Worm (Caenorhabditis elegans) whole organism, L4 larva: ENCODE data around the gene ril-1.

Experiments used
- F26F4.8 ChIP-seq: fragments of 200-800 bp; sonication (Bioruptor generic); conservative IDR thresholded peaks from 2 replicates; pipeline ENCODE4 v1.3.6; 2022; ENCODE audit warnings: missing genetic modification characterization, missing compliant biosample characterization
- F49E8.2 ChIP-seq: sonication (generic microtip); optimal IDR thresholded peaks from 2 replicates; lab custom pipeline; 2016; ENCODE audit warnings: missing compliant biosample characterization, mild to moderate bottlenecking, missing genetic modification characterization, borderline replicate concordance
- T20F7.1 ChIP-seq: fragments of 200-800 bp; sonication (Bioruptor generic); optimal IDR thresholded peaks from 2 replicates; lab custom pipeline; 2018; ENCODE audit warnings: mild to moderate bottlenecking, missing genetic modification characterization, missing compliant biosample characterization
- ZK546.5 ChIP-seq, 2 experiments: sonication (generic microtip); optimal IDR thresholded peaks; 2 replicates each; lab custom pipeline; 2017; ENCODE audit warnings: missing biosample characterization in 2 of 2, missing genetic modification characterization in 2 of 2
- aly-2 ChIP-seq: sonication (generic microtip); optimal IDR thresholded peaks from 2 replicates; lab custom pipeline; 2018; ENCODE audit warnings: missing biosample characterization, missing genetic modification characterization
- ceh-20 ChIP-seq: fragments of 200-800 bp; sonication (Bioruptor generic); IDR thresholded peaks from 2 replicates; pipeline ENCODE4 v1.3.6; 2022; ENCODE audit warnings: missing genetic modification reagents, missing genetic modification characterization, missing compliant biosample characterization
- ceh-28 ChIP-seq: fragments of 150-350 bp; optimal IDR thresholded peaks from 2 replicates; lab custom pipeline; 2014; ENCODE audit warnings: missing biosample characterization, missing genetic modification reagents, missing genetic modification characterization
- ceh-62 ChIP-seq: sonication (generic microtip); optimal IDR thresholded peaks from 2 replicates; lab custom pipeline; 2017; ENCODE audit warnings: missing biosample characterization, missing genetic modification characterization
- daf-16 ChIP-seq, 3 experiments: sonication (generic microtip); optimal IDR thresholded peaks; 2 replicates each; lab custom pipeline; 2016 to 2017; ENCODE audit warnings: missing genetic modification characterization in 3 of 3, missing genetic modification reagents in 3 of 3, mild to moderate bottlenecking in 2 of 3, missing compliant biosample characterization in 2 of 3, missing biosample characterization in 1 of 3, moderate library complexity in 1 of 3
- dmd-6 ChIP-seq: fragments of 200-800 bp; sonication (Bioruptor generic); IDR thresholded peaks from 2 replicates; pipeline ENCODE4 v1.3.6; 2022; ENCODE audit warnings: missing genetic modification reagents, missing genetic modification characterization, missing compliant biosample characterization
- dmd-9 ChIP-seq: fragments of 200-800 bp; sonication (Bioruptor generic); IDR thresholded peaks from 2 replicates; pipeline ENCODE4 v1.3.6; 2022; ENCODE audit warnings: missing genetic modification reagents, missing genetic modification characterization, missing compliant biosample characterization
- dve-1 ChIP-seq: sonication (generic microtip); optimal IDR thresholded peaks from 2 replicates; lab custom pipeline; 2017; ENCODE audit warnings: antibody characterized with exemption, mild to moderate bottlenecking, missing genetic modification characterization, missing compliant biosample characterization; ENCODE audit not compliant: insufficient read depth
- gei-8 ChIP-seq: fragments of 200-800 bp; sonication (Bioruptor generic); optimal IDR thresholded peaks from 2 replicates; lab custom pipeline; 2018; ENCODE audit warnings: mild to moderate bottlenecking, missing genetic modification characterization, missing compliant biosample characterization
- hlh-11 ChIP-seq: fragments of 200-800 bp; sonication (Bioruptor generic); optimal IDR thresholded peaks from 2 replicates; lab custom pipeline; 2018; ENCODE audit warnings: mild to moderate bottlenecking, missing genetic modification characterization, missing compliant biosample characterization
- lim-7 ChIP-seq: fragments of 200-800 bp; sonication (Bioruptor generic); IDR thresholded peaks from 2 replicates; pipeline ENCODE4 v1.3.6; 2022; ENCODE audit warnings: missing genetic modification characterization, missing compliant biosample characterization
- lin-15B ChIP-seq: fragments of 150-350 bp; sonication (generic microtip); optimal IDR thresholded peaks from 3 replicates; lab custom pipeline; 2014; ENCODE audit warnings: missing biosample characterization, missing genetic modification characterization
- lin-38 ChIP-seq: fragments of 200-800 bp; sonication (Bioruptor generic); IDR thresholded peaks from 2 replicates; pipeline ENCODE4 v1.3.6; 2022; ENCODE audit warnings: missing genetic modification reagents, missing genetic modification characterization, missing compliant biosample characterization
- lin-39 ChIP-seq: fragments of 150-350 bp; optimal IDR thresholded peaks from 2 replicates; lab custom pipeline; 2014; ENCODE audit warnings: missing biosample characterization, missing genetic modification reagents, missing genetic modification characterization
- lir-3 ChIP-seq: sonication (generic microtip); optimal IDR thresholded peaks from 2 replicates; lab custom pipeline; 2016; ENCODE audit warnings: mild to moderate bottlenecking, missing genetic modification characterization, missing compliant biosample characterization
- mdt-29 ChIP-seq: fragments of 200-800 bp; sonication (Bioruptor generic); IDR thresholded peaks from 2 replicates; pipeline ENCODE4 v1.3.6; 2022; ENCODE audit warnings: missing genetic modification reagents, missing genetic modification characterization, missing compliant biosample characterization
- nhr-28 ChIP-seq: fragments of 150-350 bp; optimal IDR thresholded peaks from 2 replicates; lab custom pipeline; 2014; ENCODE audit warnings: missing biosample characterization, missing genetic modification characterization
- nhr-41 ChIP-seq: fragments of 200-800 bp; sonication (Bioruptor generic); IDR thresholded peaks from 2 replicates; pipeline ENCODE4 v1.3.6; 2022; ENCODE audit warnings: missing genetic modification reagents, missing genetic modification characterization, missing compliant biosample characterization
- nhr-42 ChIP-seq: fragments of 200-800 bp; sonication (Bioruptor generic); IDR thresholded peaks from 2 replicates; pipeline ENCODE4 v1.3.6; 2022; ENCODE audit warnings: missing genetic modification characterization, missing compliant biosample characterization
- nhr-6 ChIP-seq: fragments of 150-350 bp; optimal IDR thresholded peaks from 2 replicates; lab custom pipeline; 2014; ENCODE audit warnings: missing biosample characterization, missing genetic modification characterization
- nhr-77 ChIP-seq: fragments of 150-350 bp; optimal IDR thresholded peaks from 2 replicates; lab custom pipeline; 2014; ENCODE audit warnings: missing biosample characterization, missing genetic modification characterization
- pha-4 ChIP-seq, 2 experiments: fragments of 150-350 bp in 1 of 2; fragments of 200-800 bp in 1 of 2; sonication (Bioruptor generic) in 1 of 2; IDR thresholded peaks in 1 of 2; optimal IDR thresholded peaks in 1 of 2; 2 replicates each; pipeline versions ENCODE4 v1.3.6 to Lab custom; 2014 to 2022; ENCODE audit warnings: missing genetic modification characterization in 2 of 2, missing genetic modification reagents in 2 of 2, missing biosample characterization in 1 of 2, missing compliant biosample characterization in 1 of 2
- pqm-1 ChIP-seq: sonication (generic microtip); optimal IDR thresholded peaks from 2 replicates; lab custom pipeline; 2017; ENCODE audit warnings: missing biosample characterization, missing genetic modification characterization
- skn-1 ChIP-seq: fragments of 150-350 bp; optimal IDR thresholded peaks from 2 replicates; lab custom pipeline; 2014; ENCODE audit warnings: missing biosample characterization, missing genetic modification characterization
- spr-1 ChIP-seq: sonication (generic microtip); optimal IDR thresholded peaks from 2 replicates; lab custom pipeline; 2016; ENCODE audit warnings: mild to moderate bottlenecking, missing genetic modification characterization, missing compliant biosample characterization
- unc-39 ChIP-seq: sonication (generic microtip); optimal IDR thresholded peaks from 2 replicates; lab custom pipeline; 2017; ENCODE audit warnings: missing biosample characterization, missing genetic modification characterization
- unc-62 ChIP-seq, 3 experiments: fragments of 150-350 bp in 1 of 3; sonication (generic microtip); optimal IDR thresholded peaks in 2 of 3; peaks in 1 of 3; 1 replicate in 1 of 3; 2 replicates in 2 of 3; lab custom pipeline; 2014 to 2017; ENCODE audit warnings: missing biosample characterization in 3 of 3, missing genetic modification characterization in 3 of 3, missing genetic modification reagents in 3 of 3, missing genotype in 1 of 3
- vab-7 ChIP-seq: fragments of 200-800 bp; sonication (Bioruptor generic); IDR thresholded peaks from 2 replicates; pipeline ENCODE4 v1.3.6; 2022; ENCODE audit warnings: missing genetic modification reagents, missing genetic modification characterization, missing compliant biosample characterization
- zag-1 ChIP-seq: fragments of 150-350 bp; optimal IDR thresholded peaks from 2 replicates; lab custom pipeline; 2014; ENCODE audit warnings: missing biosample characterization, missing genetic modification characterization
- zfp-2 ChIP-seq: sonication (generic microtip); optimal IDR thresholded peaks from 2 replicates; lab custom pipeline; 2016; ENCODE audit warnings: mild to moderate bottlenecking, missing genetic modification characterization, missing compliant biosample characterization
- zfp-3 ChIP-seq: fragments of 200-800 bp; sonication (Bioruptor generic); conservative IDR thresholded peaks from 2 replicates; pipeline ENCODE4 v1.3.6; 2022; ENCODE audit warnings: missing genetic modification reagents, missing genetic modification characterization, missing compliant biosample characterization
- zip-2 ChIP-seq: fragments of 150-350 bp; optimal IDR thresholded peaks from 2 replicates; lab custom pipeline; 2014; ENCODE audit warnings: missing biosample characterization, missing genetic modification characterization

The ril-1 gene

ce11 chrV:14491097-14491496, 32.8 kb downstream of the ril-1 start:
- TF ChIP-seq nhr-41 = no peak
- no peak for TF ChIP-seq lim-7
- TF ChIP-seq, all 104 proteins: peak for 0

DNA sequence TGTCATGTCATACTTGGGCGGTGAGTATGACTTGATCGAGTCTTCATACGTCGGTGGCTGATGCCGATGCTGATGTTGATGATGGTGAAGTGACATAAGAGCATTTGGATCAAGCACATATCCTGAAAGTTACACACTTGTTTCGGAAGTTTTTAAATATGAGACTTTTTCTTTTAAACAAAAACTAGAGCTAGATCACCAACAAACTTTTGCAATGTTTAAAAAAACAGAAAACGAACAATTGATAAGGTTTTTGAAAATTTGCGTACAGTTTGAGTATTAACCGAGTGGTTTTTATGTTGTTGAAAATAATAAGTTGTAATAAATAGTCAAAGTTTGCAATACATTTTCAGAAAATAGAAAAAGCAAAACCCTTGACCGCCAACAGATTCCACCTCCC, 39.3 kb downstream of the ril-1 start, which contains the start of gene R02D5.4:
Gene R02D5.4 (minus strand): TSS at position 101 of the 400 bp plus-strand sequence.
- no peak for TF ChIP-seq ceh-28 (tag; lab: Kevin White, UChicago)
- no peak for TF ChIP-seq daf-16 (GFP tag; optimal IDR thresholded peaks at IDR 0.05; lab: Kevin White, UChicago)
- no peak for TF ChIP-seq daf-16 (tag; optimal IDR thresholded peaks at IDR 0.05; lab: Kevin White, UChicago)
- TF ChIP-seq zip-2 (tag; lab: Kevin White, UChicago) = no peak
- no peak for TF ChIP-seq lir-3
- no peak for TF ChIP-seq vab-7 (GFP tag; lab: Robert Waterston, UW)
- TF ChIP-seq zfp-3 = no peak
- no peak for TF ChIP-seq ceh-20
- TF ChIP-seq dmd-9 (GFP tag; lab: Robert Waterston, UW) = no peak
- no peak for TF ChIP-seq gei-8
- no peak for TF ChIP-seq zag-1 (tag; lab: Kevin White, UChicago)
- TF ChIP-seq T20F7.1 = no peak
- no peak for TF ChIP-seq hlh-11 (tag; lab: Kevin White, UChicago)
- TF ChIP-seq ZK546.5 (tag; optimal IDR thresholded peaks at IDR 0.05; lab: Kevin White, UChicago) = no peak
- TF ChIP-seq F49E8.2 (tag; lab: Kevin White, UChicago) = no peak
- no peak for TF ChIP-seq spr-1 (tag; lab: Kevin White, UChicago)
- TF ChIP-seq, all 104 proteins: peak for 0

DNA sequence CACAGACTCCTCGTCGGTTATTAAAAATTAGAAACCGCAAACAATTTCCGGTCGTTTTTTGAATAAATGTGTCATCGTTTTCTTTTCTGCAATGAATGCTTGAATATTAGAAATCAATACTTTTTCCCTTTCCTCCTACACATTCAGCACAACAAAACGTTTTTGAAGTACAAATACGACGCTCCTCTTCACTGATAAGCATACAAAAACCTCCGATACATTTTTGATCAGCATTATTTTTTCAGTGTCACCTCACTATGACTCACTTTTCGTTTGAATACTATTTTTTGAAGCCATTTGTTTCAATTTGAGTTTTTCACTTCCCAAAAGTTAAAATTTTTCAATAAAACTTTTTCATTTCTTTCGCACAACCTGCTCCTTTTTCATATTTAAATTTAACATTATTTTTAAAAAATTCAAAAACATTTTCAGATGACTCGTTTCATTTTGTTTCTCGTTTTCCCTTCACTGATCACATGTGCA, 41.2 kb downstream of the ril-1 start, which contains the start of gene R02D5.3:
Gene R02D5.3 (plus strand): TSS at position 433 of the 483 bp plus-strand sequence.
- no peak for TF ChIP-seq unc-62 (GFP tag; optimal IDR thresholded peaks at IDR 0.05 in 1 of 2; lab: Kevin White, UChicago)
- TF ChIP-seq unc-62 (tag; optimal IDR thresholded peaks at IDR 0.05; lab: Kevin White, UChicago) = no peak
- peak; percentile 38 for TF ChIP-seq pqm-1 (tag; lab: Kevin White, UChicago)
- peak; percentile 52 for TF ChIP-seq dve-1 (tag; lab: Kevin White, UChicago)
- TF ChIP-seq dmd-6 (GFP tag; lab: Robert Waterston, UW) = peak; percentile 32; the same call in 1 of the 2 replicates
- TF ChIP-seq daf-16 (GFP tag; optimal IDR thresholded peaks at IDR 0.05; lab: Kevin White, UChicago) = no peak
- peak; percentile 32 for TF ChIP-seq daf-16 (tag; optimal IDR thresholded peaks at IDR 0.05; lab: Kevin White, UChicago)
- no peak for TF ChIP-seq F26F4.8 (GFP tag; lab: Robert Waterston, UW)
- peak; percentile 90 for TF ChIP-seq nhr-28 (tag; lab: Kevin White, UChicago)

DNA sequence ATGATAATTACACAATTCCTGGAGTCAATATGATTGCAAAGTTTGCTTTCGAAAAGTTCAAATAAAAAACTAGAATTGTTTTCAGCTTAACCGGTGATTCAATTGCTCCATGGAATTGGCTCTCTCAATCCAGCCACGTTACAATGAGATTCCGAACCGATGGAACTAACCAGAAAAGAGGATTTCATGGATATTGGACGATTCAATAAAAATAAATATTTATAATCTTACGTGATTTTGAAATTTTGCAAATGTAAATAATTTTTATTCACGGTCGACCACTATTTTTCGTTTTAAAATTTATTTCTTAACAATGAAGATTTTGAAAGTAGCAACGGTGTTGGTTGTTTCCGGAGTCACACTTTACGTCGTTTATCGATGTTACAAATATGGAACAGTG, 41.9 kb downstream of the ril-1 start, which contains the start of gene R02D5.10:
Gene R02D5.10 (plus strand): TSS at position 301 of the 400 bp plus-strand sequence.
- TF ChIP-seq nhr-42 (GFP tag; lab: Robert Waterston, UW) (no peak), skn-1 (tag; lab: Kevin White, UChicago) (no peak), lin-39 (tag; lab: Kevin White, UChicago) (no peak), aly-2 (tag; lab: Kevin White, UChicago) (no peak), lin-15B (tag; lab: Kevin White, UChicago) (no peak), nhr-77 (tag; lab: Kevin White, UChicago) (no peak), lin-38 (GFP tag; lab: Robert Waterston, UW) (no peak), dmd-9 (GFP tag; lab: Robert Waterston, UW) (no peak), ceh-62 (tag; lab: Kevin White, UChicago) (no peak), unc-39 (tag; lab: Kevin White, UChicago) (no peak), nhr-6 (tag; lab: Kevin White, UChicago) (no peak), mdt-29 (GFP tag; lab: Robert Waterston, UW) (no peak), zfp-2 (tag; lab: Kevin White, UChicago) (no peak), pha-4 (GFP tag; IDR thresholded peaks at IDR 0.05; lab: Robert Waterston, UW) (no peak), pha-4 (tag; optimal IDR thresholded peaks at IDR 0.05; lab: Kevin White, UChicago) (no peak)
- TF ChIP-seq, all 104 proteins: peak for 0
